Worm (Caenorhabditis elegans) whole organism, mixed stage, embryonic: ENCODE results near the gene irld-17.

Source experiments
- M03D4.4 ChIP-seq: sonication (generic microtip); optimal IDR thresholded peaks from 2 replicates; lab custom pipeline; 2017; ENCODE audit warnings: mild to moderate bottlenecking, missing genetic modification characterization, missing compliant biosample characterization
- bed-3 ChIP-seq: fragments of 200-800 bp; sonication (Bioruptor generic); optimal IDR thresholded peaks from 3 replicates; lab custom pipeline; 2018; ENCODE audit warnings: mild to moderate bottlenecking, missing genetic modification characterization, moderate library complexity, missing compliant biosample characterization
- blmp-1 ChIP-seq: fragments of 150-350 bp; optimal IDR thresholded peaks from 2 replicates; lab custom pipeline; 2014; ENCODE audit warnings: missing biosample characterization, missing genetic modification characterization
- ceh-39 ChIP-seq: fragments of 150-350 bp; optimal IDR thresholded peaks from 2 replicates; lab custom pipeline; 2014; ENCODE audit warnings: missing biosample characterization, missing genetic modification characterization
- ceh-43 ChIP-seq: fragments of 200-800 bp; sonication (Bioruptor generic); optimal IDR thresholded peaks from 2 replicates; lab custom pipeline; 2018; ENCODE audit warnings: mild to moderate bottlenecking, missing genetic modification characterization, moderate library complexity, missing compliant biosample characterization
- ceh-83 ChIP-seq: fragments of 200-800 bp; sonication (Bioruptor generic); optimal IDR thresholded peaks from 2 replicates; lab custom pipeline; 2018; ENCODE audit warnings: mild to moderate bottlenecking, missing genetic modification characterization, missing compliant biosample characterization
- ces-1 ChIP-seq: fragments of 150-350 bp; optimal IDR thresholded peaks from 2 replicates; lab custom pipeline; 2014; ENCODE audit warnings: missing biosample characterization, missing genetic modification reagents, missing genetic modification characterization
- cnd-1 ChIP-seq: fragments of 200-800 bp; sonication (Bioruptor generic); optimal IDR thresholded peaks from 2 replicates; lab custom pipeline; 2018; ENCODE audit warnings: mild to moderate bottlenecking, missing genetic modification characterization, missing compliant biosample characterization
- drap-1 ChIP-seq: fragments of 200-800 bp; sonication (Bioruptor generic); optimal IDR thresholded peaks from 3 replicates; lab custom pipeline; 2018; ENCODE audit warnings: mild to moderate bottlenecking, missing genetic modification characterization, missing compliant biosample characterization
- elt-1 ChIP-seq: sonication (generic microtip); optimal IDR thresholded peaks from 2 replicates; lab custom pipeline; 2017; ENCODE audit warnings: missing genetic modification characterization, mild to moderate bottlenecking, missing compliant biosample characterization, antibody characterized with exemption, moderate library complexity, borderline replicate concordance; ENCODE audit not compliant: insufficient read depth
- ham-2 ChIP-seq: fragments of 200-800 bp; sonication (Bioruptor generic); optimal IDR thresholded peaks from 2 replicates; lab custom pipeline; 2018; ENCODE audit warnings: mild to moderate bottlenecking, missing genetic modification characterization, missing compliant biosample characterization
- hlh-1 ChIP-seq: fragments of 150-350 bp; optimal IDR thresholded peaks from 2 replicates; lab custom pipeline; 2014; ENCODE audit warnings: missing biosample characterization, missing genetic modification reagents, missing genetic modification characterization
- lin-13 ChIP-seq: fragments of 150-350 bp; optimal IDR thresholded peaks from 2 replicates; lab custom pipeline; 2014; ENCODE audit warnings: missing biosample characterization, missing genetic modification characterization
- lin-32 ChIP-seq: fragments of 200-800 bp; sonication (Bioruptor generic); optimal IDR thresholded peaks from 2 replicates; lab custom pipeline; 2018; ENCODE audit warnings: mild to moderate bottlenecking, missing genetic modification characterization, missing compliant biosample characterization
- lsy-2 ChIP-seq: fragments of 150-350 bp; optimal IDR thresholded peaks from 2 replicates; lab custom pipeline; 2014; ENCODE audit warnings: missing biosample characterization, missing genetic modification characterization
- mab-5 ChIP-seq: fragments of 150-350 bp; optimal IDR thresholded peaks from 2 replicates; lab custom pipeline; 2014; ENCODE audit warnings: missing biosample characterization, missing genetic modification characterization
- mep-1 ChIP-seq: fragments of 150-350 bp; optimal IDR thresholded peaks from 2 replicates; lab custom pipeline; 2017; ENCODE audit warnings: missing biosample characterization, missing genetic modification reagents, missing genetic modification characterization, inconsistent platforms
- mls-2 ChIP-seq: sonication (generic microtip); optimal IDR thresholded peaks from 2 replicates; lab custom pipeline; 2016; ENCODE audit warnings: mild to moderate bottlenecking, missing genetic modification characterization, moderate library complexity, missing compliant biosample characterization
- nhr-12 ChIP-seq: fragments of 150-350 bp; optimal IDR thresholded peaks from 2 replicates; lab custom pipeline; 2014; ENCODE audit warnings: missing biosample characterization, missing genetic modification characterization
- nhr-237 ChIP-seq: fragments of 150-350 bp; optimal IDR thresholded peaks from 2 replicates; lab custom pipeline; 2014; ENCODE audit warnings: missing biosample characterization, missing genetic modification characterization
- nhr-28 ChIP-seq: fragments of 150-350 bp; optimal IDR thresholded peaks from 2 replicates; lab custom pipeline; 2014; ENCODE audit warnings: missing biosample characterization, missing genetic modification characterization
- nhr-76 ChIP-seq: sonication (generic microtip); optimal IDR thresholded peaks from 2 replicates; lab custom pipeline; 2017; ENCODE audit warnings: missing biosample characterization, missing genetic modification characterization
- pha-4 ChIP-seq: fragments of 150-350 bp; optimal IDR thresholded peaks from 2 replicates; lab custom pipeline; 2018; ENCODE audit warnings: missing biosample characterization, missing genetic modification reagents, missing genetic modification characterization
- sem-2 ChIP-seq: fragments of 200-800 bp; sonication (Bioruptor generic); optimal IDR thresholded peaks from 2 replicates; lab custom pipeline; 2018; ENCODE audit warnings: mild to moderate bottlenecking, missing genetic modification characterization, missing compliant biosample characterization
- snpc-4 ChIP-seq: fragments of 150-350 bp; optimal IDR thresholded peaks from 2 replicates; lab custom pipeline; 2014; ENCODE audit warnings: missing biosample characterization, missing genetic modification characterization
- sptf-1 ChIP-seq: sonication (generic microtip); optimal IDR thresholded peaks from 2 replicates; lab custom pipeline; 2017; ENCODE audit warnings: mild to moderate bottlenecking, missing genetic modification characterization, moderate library complexity, missing compliant biosample characterization
- tbx-8 ChIP-seq: fragments of 200-800 bp; sonication (Bioruptor generic); optimal IDR thresholded peaks from 2 replicates; lab custom pipeline; 2018; ENCODE audit warnings: mild to moderate bottlenecking, missing genetic modification characterization, moderate library complexity, missing compliant biosample characterization
- unc-120 ChIP-seq: sonication (generic microtip); optimal IDR thresholded peaks from 2 replicates; lab custom pipeline; 2017; ENCODE audit warnings: missing genetic modification characterization, missing compliant biosample characterization; ENCODE audit not compliant: poor library complexity, severe bottlenecking
- unc-39 ChIP-seq: fragments of 150-350 bp; optimal IDR thresholded peaks from 2 replicates; lab custom pipeline; 2014; ENCODE audit warnings: missing biosample characterization, missing genetic modification characterization
- unc-62 ChIP-seq: fragments of 150-350 bp; optimal IDR thresholded peaks from 2 replicates; lab custom pipeline; 2014; ENCODE audit warnings: missing biosample characterization, missing genetic modification reagents, missing genetic modification characterization
- zip-8 ChIP-seq: fragments of 150-350 bp; optimal IDR thresholded peaks from 2 replicates; lab custom pipeline; 2014; ENCODE audit warnings: missing biosample characterization, missing genetic modification characterization
- ztf-11 ChIP-seq: fragments of 150-350 bp; optimal IDR thresholded peaks from 2 replicates; lab custom pipeline; 2014; ENCODE audit warnings: missing biosample characterization, missing genetic modification characterization

Gene irld-17

DNA sequence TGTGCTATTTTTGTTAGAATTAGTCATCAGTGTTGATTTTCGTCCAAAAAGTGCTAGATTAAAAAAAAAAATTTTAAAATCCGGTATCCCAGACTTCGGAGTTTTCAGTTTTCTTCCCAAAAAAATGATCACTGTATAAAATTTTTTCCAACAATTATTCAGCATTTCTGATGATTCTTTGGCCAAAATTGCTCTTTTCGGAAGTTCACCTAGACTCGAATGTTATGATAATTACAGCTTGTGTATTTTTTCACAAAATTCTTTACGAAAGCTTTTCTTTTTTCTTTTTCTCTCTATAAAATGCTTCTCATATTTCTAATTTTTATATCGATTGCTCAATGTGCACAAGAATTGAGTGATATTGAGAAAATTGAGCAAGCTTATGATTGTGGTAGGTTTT, at the start of gene irld-17:
Gene irld-17 (plus strand): TSS at position 301 of the 400 bp plus-strand sequence.
- TF ChIP-seq ztf-11 (tag; lab: Kevin White, UChicago), result no peak
- no peak for TF ChIP-seq tbx-8 (GFP tag; lab: Kevin White, UChicago)
- TF ChIP-seq unc-62 (GFP tag; lab: Kevin White, UChicago), result no peak

DNA sequence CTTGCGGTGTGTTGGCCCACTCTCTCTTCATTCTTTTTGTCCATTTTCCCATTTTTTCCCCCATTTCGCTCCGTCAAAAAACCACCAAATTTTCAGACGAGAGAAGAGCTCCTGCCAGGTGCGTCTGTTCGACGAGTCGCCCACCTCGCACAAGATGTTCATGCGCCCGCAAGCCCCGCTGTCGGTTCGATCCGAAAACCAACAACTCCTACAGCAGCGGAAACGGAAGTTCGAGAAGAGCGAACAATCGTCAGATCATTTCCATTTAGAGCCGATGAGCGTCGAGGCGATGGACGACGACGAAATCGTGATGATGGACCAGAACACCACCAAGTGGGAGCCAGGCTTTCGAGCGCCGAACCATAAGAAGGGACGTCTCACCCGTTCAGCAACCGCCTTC, 48.6 kb upstream of the irld-17 start:
- peak; percentile 18 for TF ChIP-seq cnd-1 (tag; lab: Kevin White, UChicago)
- TF ChIP-seq sem-2 (GFP tag; lab: Kevin White, UChicago), result no peak
- TF ChIP-seq, all 35 proteins: peak for 1

DNA sequence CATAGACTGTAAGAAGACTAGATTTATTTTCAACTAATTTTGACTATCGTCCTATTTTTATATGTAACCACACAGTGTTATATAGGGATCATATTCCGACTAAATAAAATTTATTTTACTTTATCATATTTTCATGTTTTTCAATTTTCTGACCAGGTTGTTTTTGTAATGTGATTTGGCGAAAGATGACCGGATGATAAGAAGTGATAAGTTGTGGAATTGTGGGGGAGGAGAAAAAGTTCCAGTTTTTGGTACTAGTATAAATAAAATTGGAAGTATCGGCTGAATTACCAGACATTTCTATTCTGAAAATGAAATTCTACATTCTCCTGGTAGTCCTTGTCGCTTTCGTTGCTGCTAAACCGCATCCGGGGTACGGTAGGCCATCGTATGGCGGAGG, 46.4 kb upstream of the irld-17 start, which contains the start of gene F16B4.7:
Gene F16B4.7 (plus strand): TSS at position 301 of the 400 bp plus-strand sequence.
- TF ChIP-seq unc-120 (tag; lab: Kevin White, UChicago), result no peak
- TF ChIP-seq zip-8 (tag; lab: Kevin White, UChicago), result no peak
- no peak for TF ChIP-seq sptf-1 (tag; lab: Kevin White, UChicago)
- TF ChIP-seq mab-5, result no peak
- TF ChIP-seq nhr-28, result no peak
- TF ChIP-seq bed-3 (GFP tag; lab: Kevin White, UChicago), result no peak
- TF ChIP-seq unc-39 (tag; lab: Kevin White, UChicago), result no peak
- TF ChIP-seq ceh-39 (tag; lab: Kevin White, UChicago), result no peak
- no peak for TF ChIP-seq ham-2 (GFP tag; lab: Kevin White, UChicago)

DNA sequence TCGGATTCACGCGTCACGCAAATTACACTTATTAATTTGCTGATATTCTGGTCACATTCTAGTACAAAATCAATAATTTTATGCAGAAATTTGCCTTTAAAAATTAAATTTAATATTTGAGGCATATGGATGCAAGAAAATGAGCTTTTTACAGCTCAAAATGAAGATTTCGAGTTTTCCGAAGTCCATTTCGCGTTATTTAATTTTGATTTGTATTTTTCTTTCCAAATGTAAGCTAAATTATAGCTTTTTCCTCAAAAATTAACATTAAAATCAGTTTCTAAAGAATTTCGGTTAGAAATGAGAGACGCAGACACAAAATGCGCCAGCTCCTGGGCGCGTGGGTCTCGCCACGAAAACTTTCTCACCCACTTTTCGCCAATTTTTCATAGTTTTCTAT, 44.9 kb upstream of the irld-17 start, which contains the start of gene F16B4.6:
Gene F16B4.6 (plus strand): TSS at position 301 of the 400 bp plus-strand sequence.
- TF ChIP-seq ztf-11 (tag; lab: Kevin White, UChicago), result no peak
- no peak for TF ChIP-seq drap-1 (GFP tag; lab: Kevin White, UChicago)
- no peak for TF ChIP-seq nhr-12 (tag; lab: Kevin White, UChicago)
- no peak for TF ChIP-seq M03D4.4 (tag; lab: Kevin White, UChicago)
- no peak for TF ChIP-seq bed-3 (GFP tag; lab: Kevin White, UChicago)
- no peak for TF ChIP-seq ceh-43 (GFP tag; lab: Kevin White, UChicago)
- TF ChIP-seq unc-62 (GFP tag; lab: Kevin White, UChicago), result no peak
- no peak for TF ChIP-seq mab-5
- TF ChIP-seq ces-1 (GFP tag; lab: Kevin White, UChicago), result no peak
- no peak for TF ChIP-seq tbx-8 (GFP tag; lab: Kevin White, UChicago)
- TF ChIP-seq mep-1 (tag; lab: Kevin White, UChicago), result no peak
- TF ChIP-seq lin-32, result no peak
- TF ChIP-seq zip-8 (tag; lab: Kevin White, UChicago), result no peak
- TF ChIP-seq nhr-28, result no peak
- no peak for TF ChIP-seq lsy-2 (tag; lab: Kevin White, UChicago)
- no peak for TF ChIP-seq ceh-83 (GFP tag; lab: Kevin White, UChicago)
- no peak for TF ChIP-seq blmp-1
- no peak for TF ChIP-seq snpc-4
- TF ChIP-seq, all 35 proteins: peak for 0

DNA sequence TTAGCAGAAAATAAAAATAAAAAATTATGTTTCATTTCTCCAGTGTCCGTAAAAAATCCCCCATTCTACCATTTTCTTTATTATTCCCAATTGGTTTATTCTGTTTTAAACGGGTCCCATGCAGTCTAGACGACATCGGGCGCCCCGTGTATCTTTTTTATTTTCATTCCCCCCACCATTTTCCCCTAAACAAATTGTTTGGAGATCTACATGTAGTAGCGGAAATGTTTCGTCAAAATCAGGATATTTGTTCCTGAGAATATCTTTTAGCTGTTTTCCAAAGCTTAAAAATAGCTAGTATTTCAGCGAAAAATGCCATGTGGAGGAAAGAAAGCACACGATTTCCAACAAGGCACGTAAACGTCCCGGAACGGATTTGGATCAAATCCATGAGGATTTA, 43.7 kb upstream of the irld-17 start, which contains the start of gene F16B4.5:
Gene F16B4.5 (plus strand): TSS at position 301 of the 400 bp plus-strand sequence.
- TF ChIP-seq unc-62 (GFP tag; lab: Kevin White, UChicago), result no peak
- no peak for TF ChIP-seq mep-1 (tag; lab: Kevin White, UChicago)
- TF ChIP-seq pha-4 (tag; lab: Kevin White, UChicago), result no peak

DNA sequence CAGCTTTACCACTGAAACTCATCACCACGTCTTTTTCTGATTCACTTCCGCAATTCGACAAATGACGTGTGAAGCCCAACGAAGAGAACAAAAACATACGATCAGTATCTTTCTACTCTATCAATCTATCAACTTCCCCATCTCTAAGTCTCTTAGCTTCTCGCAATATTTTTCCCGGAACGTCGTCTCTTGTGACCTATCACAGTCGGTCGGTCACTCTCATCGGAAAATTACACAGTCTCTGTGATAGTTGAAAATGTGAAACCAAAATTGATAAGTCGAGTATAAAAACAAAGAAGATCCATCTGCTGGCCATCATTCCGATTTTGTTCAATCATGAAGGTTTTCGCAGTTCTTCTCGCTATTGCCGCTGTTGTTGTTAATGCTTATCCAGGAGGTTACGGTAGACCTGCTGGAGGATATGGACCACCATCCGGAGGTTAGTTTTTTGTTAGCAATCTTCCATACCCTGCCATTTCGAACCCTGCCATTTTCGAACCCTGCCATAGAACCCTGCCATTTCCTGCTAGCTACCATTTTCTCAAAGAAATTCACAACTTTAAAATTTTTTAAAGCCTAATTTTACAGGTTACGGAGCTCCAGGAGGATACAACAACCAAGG, 37.9 kb upstream of the irld-17 start, which contains the start of gene F16B4.4:
Gene F16B4.4 (plus strand): TSS at position 221 of the 622 bp plus-strand sequence.
- TF ChIP-seq elt-1 (tag; lab: Kevin White, UChicago) (no peak), snpc-4 (no peak), ceh-43 (GFP tag; lab: Kevin White, UChicago) (no peak), lin-13 (tag; lab: Kevin White, UChicago) (no peak), nhr-237 (tag; lab: Kevin White, UChicago) (no peak), mls-2 (tag; lab: Kevin White, UChicago) (no peak), cnd-1 (tag; lab: Kevin White, UChicago) (no peak), mep-1 (tag; lab: Kevin White, UChicago) (no peak), M03D4.4 (tag; lab: Kevin White, UChicago) (no peak), sem-2 (GFP tag; lab: Kevin White, UChicago) (no peak), blmp-1 (no peak), hlh-1 (tag; lab: Kevin White, UChicago) (no peak), pha-4 (tag; lab: Kevin White, UChicago) (no peak), tbx-8 (GFP tag; lab: Kevin White, UChicago) (no peak), nhr-76 (tag; lab: Kevin White, UChicago) (no peak), zip-8 (tag; lab: Kevin White, UChicago) (no peak), nhr-28 (no peak)
- TF ChIP-seq, all 35 proteins: peak for 0
